Fruit fly (Drosophila melanogaster) whole organism, pupa: ENCODE data around the gene JMJD7.

Source experiments
- CG13204 ChIP-seq: fragments of 200-800 bp; sonication (Bioruptor generic); optimal IDR thresholded peaks from 2 replicates; lab custom pipeline; 2018; ENCODE audit warnings: missing biosample characterization, mild to moderate bottlenecking, missing genetic modification characterization, moderate library complexity
- CG32121 ChIP-seq: fragments of 200-800 bp; sonication (Bioruptor generic); IDR thresholded peaks from 2 replicates; pipeline ENCODE4 v1.3.6; 2022; ENCODE audit warnings: missing biosample characterization, missing genetic modification characterization
- CG34367 ChIP-seq: fragments of 200-800 bp; sonication (Bioruptor generic); optimal IDR thresholded peaks from 2 replicates; lab custom pipeline; 2018; ENCODE audit warnings: missing biosample characterization, mild to moderate bottlenecking, missing genetic modification characterization
- CG4496 ChIP-seq: fragments of 200-800 bp; sonication (Bioruptor generic); IDR thresholded peaks from 3 replicates; pipeline ENCODE4 v1.3.6; 2022; ENCODE audit warnings: missing biosample characterization, missing genetic modification characterization
- CG8301 ChIP-seq: fragments of 200-800 bp; sonication (Bioruptor generic); optimal IDR thresholded peaks from 2 replicates; lab custom pipeline; 2018; ENCODE audit warnings: missing biosample characterization, mild to moderate bottlenecking, missing genetic modification characterization

DNA sequence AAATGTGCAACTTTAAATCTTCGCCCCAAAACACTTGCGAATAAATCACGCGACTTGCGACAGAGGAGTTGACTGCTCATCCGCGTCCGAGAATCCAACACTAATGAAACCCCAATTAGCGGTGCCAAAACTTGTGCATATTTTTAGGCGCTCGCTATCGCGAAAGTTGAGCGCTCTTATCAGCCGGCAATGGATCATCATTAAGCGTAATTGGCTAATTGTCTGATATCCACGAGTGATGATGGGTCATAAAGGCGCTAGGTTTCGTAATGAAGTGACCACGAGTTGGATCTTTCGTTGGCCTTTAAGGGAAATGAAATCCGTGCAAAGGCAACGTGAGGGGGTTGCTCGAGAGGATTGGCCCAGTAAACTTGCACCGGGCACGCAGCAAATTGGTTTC lies 4.7 kb upstream of the JMJD7 start:
- TF ChIP-seq CG32121 (GFP tag; lab: Robert Waterston, UW) (no peak), CG8301 (no peak), CG4496 (no peak), CG13204 (GFP tag; lab: Kevin White, UChicago) (no peak), CG34367 (no peak)
